Worm (Caenorhabditis elegans) whole organism, late embryonic: ENCODE data around the gene F54D8.6.

Experiments
- ama-1 ChIP-seq: fragments of 150-350 bp; optimal IDR thresholded peaks from 2 replicates; lab custom pipeline; 2014
- eyg-1 ChIP-seq: sonication (generic microtip); optimal IDR thresholded peaks from 2 replicates; lab custom pipeline; 2016; ENCODE audit warnings: missing genotype, missing genetic modification characterization, missing compliant biosample characterization
- madf-2 ChIP-seq: sonication (generic microtip); optimal IDR thresholded peaks from 2 replicates; lab custom pipeline; 2017; ENCODE audit warnings: missing genetic modification characterization, missing compliant biosample characterization
- mec-3 ChIP-seq: sonication (generic microtip); optimal IDR thresholded peaks from 2 replicates; lab custom pipeline; 2016; ENCODE audit warnings: borderline replicate concordance, missing genetic modification characterization, missing compliant biosample characterization
- nhr-11 ChIP-seq: fragments of 150-350 bp; optimal IDR thresholded peaks from 2 replicates; lab custom pipeline; 2014; ENCODE audit warnings: missing biosample characterization, missing genetic modification characterization
- pha-4 ChIP-seq: fragments of 150-350 bp; optimal IDR thresholded peaks from 2 replicates; lab custom pipeline; 2018; ENCODE audit warnings: missing biosample characterization, missing genetic modification reagents, missing genetic modification characterization

ce11 chrIII:5134506-5134905, 31.7 kb downstream of the F54D8.6 start:
- TF ChIP-seq mec-3 = no peak
- no peak for TF ChIP-seq pha-4 (tag; lab: Kevin White, UChicago)
- no peak for TF ChIP-seq madf-2 (tag; lab: Kevin White, UChicago)
- no peak for TF ChIP-seq eyg-1
- TF ChIP-seq ama-1 (lab: Kevin White, UChicago) = no peak
- TF ChIP-seq nhr-11 (tag; lab: Kevin White, UChicago) = no peak
